Worm (Caenorhabditis elegans): Measurements from ENCODE around the gene srw-14.

The srw-14 gene

DNA sequence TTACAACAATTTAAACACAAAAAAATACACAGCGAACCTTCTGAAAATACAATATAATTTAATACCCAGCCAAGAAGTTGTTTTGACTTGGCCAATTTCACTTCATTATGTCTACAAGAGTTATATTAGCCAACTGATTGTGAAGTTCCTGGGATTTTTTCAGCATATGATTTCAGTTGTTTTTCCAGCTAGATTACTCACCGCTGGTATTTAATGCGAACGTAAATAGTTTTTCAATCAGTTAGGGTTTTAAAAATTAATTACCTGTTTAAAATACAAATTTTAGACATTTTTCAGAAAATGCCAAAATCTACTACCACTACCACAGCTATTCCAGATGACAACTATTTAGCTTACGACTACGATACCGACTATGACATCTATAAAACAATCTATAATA, at the start of gene srw-14:
Gene srw-14 (plus strand): TSS at position 301 of the 400 bp plus-strand sequence.
- TF ChIP-seq nhr-12 (tag; optimal IDR thresholded peaks at IDR 0.05) (no peak), sptf-1 (tag; optimal IDR thresholded peaks at IDR 0.05) (no peak), ceh-43 (GFP tag; optimal IDR thresholded peaks at IDR 0.05) (no peak), nhr-28 (tag; optimal IDR thresholded peaks at IDR 0.05) (no peak), lsy-2 (tag; optimal IDR thresholded peaks at IDR 0.05) (no peak), elt-1 (tag; optimal IDR thresholded peaks at IDR 0.05; ENCODE audit: borderline replicate concordance, insufficient read depth) (no peak), ceh-83 (GFP tag; optimal IDR thresholded peaks at IDR 0.05) (no peak), blmp-1 (tag; optimal IDR thresholded peaks at IDR 0.05) (no peak), mls-2 (tag; optimal IDR thresholded peaks at IDR 0.05) (no peak), ztf-11 (tag; optimal IDR thresholded peaks at IDR 0.05) (no peak), lin-13 (tag; optimal IDR thresholded peaks at IDR 0.05) (no peak), nhr-76 (tag; optimal IDR thresholded peaks at IDR 0.05) (no peak), pha-4 (tag; optimal IDR thresholded peaks at IDR 0.05) (no peak), ces-1 (GFP tag; optimal IDR thresholded peaks at IDR 0.05) (no peak), M03D4.4 (tag; optimal IDR thresholded peaks at IDR 0.05) (no peak), elt-3 (tag; optimal IDR thresholded peaks at IDR 0.05) (no peak), mab-5 (tag; optimal IDR thresholded peaks at IDR 0.05) (no peak), snpc-4 (tag; optimal IDR thresholded peaks at IDR 0.05) (no peak), flh-1 (GFP tag; optimal IDR thresholded peaks at IDR 0.05) (no peak), sem-2 (GFP tag; optimal IDR thresholded peaks at IDR 0.05) (no peak)

ce11 chrV:15179757-15180156, 46.0 kb upstream of the srw-14 start, which contains the start of gene T09F5.10:
T09F5.10 (plus strand) TSS chrV:15180057.
- TF ChIP-seq M03D4.4 (tag; optimal IDR thresholded peaks at IDR 0.05) = no peak
- TF ChIP-seq snpc-4 (tag; optimal IDR thresholded peaks at IDR 0.05) = no peak
- no peak for TF ChIP-seq pha-4 (tag; optimal IDR thresholded peaks at IDR 0.05)
- no peak for TF ChIP-seq ces-1 (GFP tag; optimal IDR thresholded peaks at IDR 0.05)
- TF ChIP-seq zip-8 (tag; optimal IDR thresholded peaks at IDR 0.05) = no peak
- TF ChIP-seq nhr-12 (tag; optimal IDR thresholded peaks at IDR 0.05) = no peak
- TF ChIP-seq blmp-1 (tag; optimal IDR thresholded peaks at IDR 0.05) = no peak

ce11 chrV:15181899-15182298, 43.9 kb upstream of the srw-14 start:
- TF ChIP-seq unc-62 (GFP tag; optimal IDR thresholded peaks at IDR 0.05) = no peak
- no peak for TF ChIP-seq nhr-12 (tag; optimal IDR thresholded peaks at IDR 0.05)
- TF ChIP-seq blmp-1 (tag; optimal IDR thresholded peaks at IDR 0.05) = no peak
- no peak for TF ChIP-seq mep-1 (tag; optimal IDR thresholded peaks at IDR 0.05)

ce11 chrV:15182407-15182806, 43.3 kb upstream of the srw-14 start, which contains the start of gene fbxa-84:
fbxa-84 (plus strand) TSS chrV:15182440.
- TF ChIP-seq mls-2 (tag; optimal IDR thresholded peaks at IDR 0.05) = no peak
- no peak for TF ChIP-seq nhr-2 (tag; optimal IDR thresholded peaks at IDR 0.05)

DNA sequence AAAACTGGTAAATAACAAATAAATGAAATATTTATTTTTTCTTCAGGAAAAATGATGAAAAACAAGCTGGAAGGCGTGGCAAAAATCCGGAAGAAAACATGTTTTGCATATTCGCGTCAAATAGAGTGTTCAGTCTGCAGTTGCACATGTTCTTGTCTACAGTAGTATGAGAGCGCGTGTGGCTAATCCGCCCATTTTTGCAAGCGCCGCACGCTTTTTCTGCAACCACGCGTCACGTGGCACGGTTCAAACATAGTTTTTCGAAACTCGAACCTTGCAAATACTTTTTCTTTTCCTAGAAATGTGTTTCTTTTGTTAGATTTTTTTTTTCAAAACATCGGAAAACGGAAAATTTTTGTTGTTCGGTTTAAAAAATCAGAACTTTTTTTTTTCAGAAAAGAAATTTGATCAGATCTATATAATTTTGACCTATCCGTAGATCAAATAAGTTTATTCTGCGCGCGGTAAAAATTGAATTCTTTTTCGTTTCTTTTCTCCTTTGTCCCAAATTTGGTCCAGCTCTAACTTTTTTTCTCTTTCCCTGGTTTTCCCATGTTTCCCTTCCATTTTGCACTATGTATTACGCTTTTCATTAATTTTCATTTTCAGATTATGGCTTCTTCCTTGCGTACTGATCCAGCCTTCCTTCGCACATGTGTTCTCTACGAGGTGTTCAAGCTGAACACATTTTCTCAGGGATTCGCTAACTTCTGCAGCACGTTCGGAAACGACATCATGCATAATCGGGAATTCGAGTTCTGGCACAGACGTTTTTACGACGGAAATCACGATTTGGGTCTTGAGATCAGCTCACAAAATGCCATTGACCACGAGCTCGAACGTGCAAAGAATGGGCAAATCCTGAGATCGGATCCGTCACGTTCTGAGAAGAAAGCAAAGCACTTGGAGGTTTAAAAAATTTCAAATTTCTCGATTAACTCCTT, 41.4 kb upstream of the srw-14 start, which contains the start of gene Y75B12B.1:
Gene Y75B12B.1 (plus strand): TSS at position 603 of the 944 bp plus-strand sequence.
- TF ChIP-seq unc-120 (tag; optimal IDR thresholded peaks at IDR 0.05; ENCODE audit: poor library complexity, severe bottlenecking) (no peak), unc-62 (GFP tag; optimal IDR thresholded peaks at IDR 0.05) (no peak), nhr-12 (tag; optimal IDR thresholded peaks at IDR 0.05) (no peak), elt-3 (tag; optimal IDR thresholded peaks at IDR 0.05) (no peak), nhr-76 (tag; optimal IDR thresholded peaks at IDR 0.05) (no peak), mls-2 (tag; optimal IDR thresholded peaks at IDR 0.05) (no peak), mab-5 (tag; optimal IDR thresholded peaks at IDR 0.05) (no peak), nhr-2 (tag; optimal IDR thresholded peaks at IDR 0.05) (no peak)

ce11 chrV:15186259-15186927, 39.4 kb upstream of the srw-14 start, which contains the start of gene Y75B12B.3:
Y75B12B.3 (minus strand) TSS chrV:15186279.
- TF ChIP-seq drap-1 (GFP tag; optimal IDR thresholded peaks at IDR 0.05) (no peak), lin-32 (GFP tag; optimal IDR thresholded peaks at IDR 0.05) (no peak), blmp-1 (tag; optimal IDR thresholded peaks at IDR 0.05) (no peak), nhr-28 (tag; optimal IDR thresholded peaks at IDR 0.05) (no peak), ham-2 (GFP tag; optimal IDR thresholded peaks at IDR 0.05) (no peak)

Measured in whole organism, mixed stage, embryonic.